Worm (Caenorhabditis elegans) whole organism, L1 larva: Measurements from ENCODE around the gene F46B6.9.

ENCODE experiments used
- aha-1 ChIP-seq: fragments of 150-350 bp; optimal IDR thresholded peaks from 2 replicates; lab custom pipeline; 2014; ENCODE audit warnings: missing biosample characterization, missing genetic modification characterization
- ceh-8 ChIP-seq: fragments of 200-800 bp; sonication (Bioruptor generic); optimal IDR thresholded peaks from 2 replicates; lab custom pipeline; 2018; ENCODE audit warnings: mild to moderate bottlenecking, missing genetic modification characterization, moderate library complexity, missing compliant biosample characterization
- ceh-82 ChIP-seq, 3 experiments: fragments of 150-350 bp in 1 of 3; sonication (generic microtip) in 2 of 3; optimal IDR thresholded peaks; 2 replicates each; lab custom pipeline; 2014 to 2017; ENCODE audit warnings: missing biosample characterization in 3 of 3, missing genetic modification characterization in 3 of 3
- ces-1 ChIP-seq: fragments of 150-350 bp; optimal IDR thresholded peaks from 2 replicates; lab custom pipeline; 2014; ENCODE audit warnings: missing biosample characterization, missing genetic modification reagents, missing genetic modification characterization
- efl-1 ChIP-seq, 4 experiments: fragments of 150-350 bp; optimal IDR thresholded peaks in 3 of 4; peaks in 1 of 4; 1 replicate in 1 of 4; 2 replicates in 3 of 4; lab custom pipeline; 2014; ENCODE audit warnings: missing biosample characterization in 2 of 4, missing genetic modification characterization in 2 of 4, missing genetic modification reagents in 2 of 4
- efl-3 ChIP-seq: fragments of 200-800 bp; sonication (Bioruptor generic); optimal IDR thresholded peaks from 2 replicates; lab custom pipeline; 2018; ENCODE audit warnings: mild to moderate bottlenecking, missing genetic modification characterization, missing compliant biosample characterization
- egl-13 ChIP-seq: sonication (generic microtip); optimal IDR thresholded peaks from 2 replicates; lab custom pipeline; 2016; ENCODE audit warnings: missing genotype, missing genetic modification reagents, missing genetic modification characterization, missing compliant biosample characterization
- elt-3 ChIP-seq, 6 experiments: fragments of 150-350 bp in 1 of 6; sonication (generic microtip); optimal IDR thresholded peaks; 2 replicates each; lab custom pipeline; 2017 to 2018; ENCODE audit warnings: missing biosample characterization in 6 of 6, missing genetic modification characterization in 6 of 6, inconsistent platforms in 1 of 6
- ets-5 ChIP-seq: fragments of 200-800 bp; sonication (Bioruptor generic); IDR thresholded peaks from 2 replicates; pipeline ENCODE4 v1.3.6; 2022; ENCODE audit warnings: missing genetic modification characterization, missing compliant biosample characterization
- fkh-8 ChIP-seq: sonication (generic microtip); optimal IDR thresholded peaks from 2 replicates; lab custom pipeline; 2016; ENCODE audit warnings: mild to moderate bottlenecking, missing genetic modification characterization, missing compliant biosample characterization
- fos-1 ChIP-seq: fragments of 150-350 bp; optimal IDR thresholded peaks from 2 replicates; lab custom pipeline; 2014; ENCODE audit warnings: missing biosample characterization, missing genetic modification characterization
- hlh-17 ChIP-seq: fragments of 200-800 bp; sonication (Bioruptor generic); optimal IDR thresholded peaks from 2 replicates; lab custom pipeline; 2018; ENCODE audit warnings: missing genetic modification characterization, mild to moderate bottlenecking, missing compliant biosample characterization, moderate library complexity, borderline replicate concordance
- hlh-4 ChIP-seq: sonication (generic microtip); optimal IDR thresholded peaks from 2 replicates; lab custom pipeline; 2016; ENCODE audit warnings: mild to moderate bottlenecking, missing genetic modification characterization, missing compliant biosample characterization
- irx-1 ChIP-seq: sonication (generic microtip); optimal IDR thresholded peaks from 2 replicates; lab custom pipeline; 2016; ENCODE audit warnings: missing genetic modification characterization, missing compliant biosample characterization
- jun-1 ChIP-seq: fragments of 150-350 bp; optimal IDR thresholded peaks from 2 replicates; lab custom pipeline; 2014; ENCODE audit warnings: missing biosample characterization, missing genetic modification reagents, missing genetic modification characterization
- lin-13 ChIP-seq: fragments of 150-350 bp; optimal IDR thresholded peaks from 2 replicates; lab custom pipeline; 2014; ENCODE audit warnings: missing biosample characterization, missing genetic modification reagents, missing genetic modification characterization
- lin-14 ChIP-seq: fragments of 200-800 bp; sonication (Bioruptor generic); optimal IDR thresholded peaks from 2 replicates; lab custom pipeline; 2018; ENCODE audit warnings: mild to moderate bottlenecking, missing genetic modification characterization, moderate library complexity, missing compliant biosample characterization
- lin-35 ChIP-seq, 2 experiments: fragments of 150-350 bp; optimal IDR thresholded peaks; 2 replicates each; lab custom pipeline; 2014; ENCODE audit warnings: missing biosample characterization in 2 of 2, missing genetic modification characterization in 2 of 2, missing genetic modification reagents in 2 of 2
- mef-2 ChIP-seq: fragments of 150-350 bp; optimal IDR thresholded peaks from 2 replicates; lab custom pipeline; 2014; ENCODE audit warnings: missing biosample characterization, missing genetic modification characterization
- mep-1 ChIP-seq: fragments of 150-350 bp; optimal IDR thresholded peaks from 2 replicates; lab custom pipeline; 2014; ENCODE audit warnings: missing biosample characterization, missing genetic modification characterization
- nhr-20 ChIP-seq: sonication (generic microtip); optimal IDR thresholded peaks from 2 replicates; lab custom pipeline; 2016; ENCODE audit warnings: mild to moderate bottlenecking, missing genetic modification characterization, missing compliant biosample characterization
- nhr-237 ChIP-seq: fragments of 150-350 bp; optimal IDR thresholded peaks from 2 replicates; lab custom pipeline; 2014; ENCODE audit warnings: missing biosample characterization, missing genetic modification characterization
- nhr-28 ChIP-seq: fragments of 150-350 bp; optimal IDR thresholded peaks from 2 replicates; lab custom pipeline; 2014; ENCODE audit warnings: missing biosample characterization, missing genetic modification characterization
- nhr-76 ChIP-seq: sonication (generic microtip); optimal IDR thresholded peaks from 2 replicates; lab custom pipeline; 2017; ENCODE audit warnings: missing biosample characterization, missing genetic modification characterization
- nhr-77 ChIP-seq: fragments of 150-350 bp; optimal IDR thresholded peaks from 2 replicates; lab custom pipeline; 2014; ENCODE audit warnings: missing biosample characterization, missing genetic modification characterization
- nhr-85 ChIP-seq: sonication (generic microtip); peaks from one replicate; lab custom pipeline; 2016; ENCODE audit warnings: missing genetic modification characterization, inconsistent platforms, missing compliant biosample characterization
- pag-3 ChIP-seq: sonication (generic microtip); optimal IDR thresholded peaks from 2 replicates; lab custom pipeline; 2017; ENCODE audit warnings: missing genetic modification characterization, mild to moderate bottlenecking, missing compliant biosample characterization, antibody characterized with exemption, borderline replicate concordance; ENCODE audit not compliant: insufficient read depth
- pax-3 ChIP-seq: fragments of 200-800 bp; sonication (Bioruptor generic); optimal IDR thresholded peaks from 2 replicates; lab custom pipeline; 2018; ENCODE audit warnings: mild to moderate bottlenecking, missing genetic modification characterization, moderate library complexity, missing compliant biosample characterization
- rnt-1 ChIP-seq: sonication (generic microtip); optimal IDR thresholded peaks from 2 replicates; lab custom pipeline; 2016; ENCODE audit warnings: mild to moderate bottlenecking, missing genetic modification characterization, moderate library complexity, missing compliant biosample characterization
- skn-1 ChIP-seq: fragments of 150-350 bp; optimal IDR thresholded peaks from 2 replicates; lab custom pipeline; 2014; ENCODE audit warnings: missing biosample characterization, missing genetic modification characterization
- snpc-4 ChIP-seq: fragments of 150-350 bp; optimal IDR thresholded peaks from 2 replicates; lab custom pipeline; 2014; ENCODE audit warnings: missing biosample characterization, missing genetic modification characterization
- snu-23 ChIP-seq: sonication (generic microtip); optimal IDR thresholded peaks from 2 replicates; lab custom pipeline; 2016; ENCODE audit warnings: missing genetic modification characterization, missing compliant biosample characterization
- sptf-1 ChIP-seq: fragments of 150-350 bp; optimal IDR thresholded peaks from 2 replicates; lab custom pipeline; 2014; ENCODE audit warnings: missing biosample characterization, missing genetic modification characterization
- swsn-7 ChIP-seq: sonication (generic microtip); optimal IDR thresholded peaks from 2 replicates; lab custom pipeline; 2016; ENCODE audit warnings: missing genetic modification characterization, missing compliant biosample characterization
- tbx-2 ChIP-seq: sonication (generic microtip); optimal IDR thresholded peaks from 2 replicates; lab custom pipeline; 2016; ENCODE audit warnings: missing genetic modification characterization, missing compliant biosample characterization
- unc-130 ChIP-seq: fragments of 150-350 bp; optimal IDR thresholded peaks from 2 replicates; lab custom pipeline; 2017; ENCODE audit warnings: missing biosample characterization, missing genetic modification characterization, inconsistent platforms
- unc-30 ChIP-seq: sonication (generic microtip); optimal IDR thresholded peaks from 2 replicates; lab custom pipeline; 2017; ENCODE audit warnings: missing biosample characterization, missing genetic modification characterization
- unc-86 ChIP-seq: sonication (generic microtip); optimal IDR thresholded peaks from 2 replicates; lab custom pipeline; 2016; ENCODE audit warnings: missing genetic modification characterization, missing compliant biosample characterization
- zag-1 ChIP-seq: fragments of 150-350 bp; optimal IDR thresholded peaks from 2 replicates; lab custom pipeline; 2014; ENCODE audit warnings: missing biosample characterization, missing genetic modification characterization
- ztf-11 ChIP-seq, 2 experiments: sonication (generic microtip); optimal IDR thresholded peaks; 2 replicates each; lab custom pipeline; 2016 to 2017; ENCODE audit warnings: missing genetic modification characterization in 2 of 2, missing biosample characterization in 1 of 2, missing compliant biosample characterization in 1 of 2
- ztf-4 ChIP-seq: fragments of 150-350 bp; optimal IDR thresholded peaks from 2 replicates; lab custom pipeline; 2014; ENCODE audit warnings: missing biosample characterization, missing genetic modification characterization

Gene F46B6.9

DNA sequence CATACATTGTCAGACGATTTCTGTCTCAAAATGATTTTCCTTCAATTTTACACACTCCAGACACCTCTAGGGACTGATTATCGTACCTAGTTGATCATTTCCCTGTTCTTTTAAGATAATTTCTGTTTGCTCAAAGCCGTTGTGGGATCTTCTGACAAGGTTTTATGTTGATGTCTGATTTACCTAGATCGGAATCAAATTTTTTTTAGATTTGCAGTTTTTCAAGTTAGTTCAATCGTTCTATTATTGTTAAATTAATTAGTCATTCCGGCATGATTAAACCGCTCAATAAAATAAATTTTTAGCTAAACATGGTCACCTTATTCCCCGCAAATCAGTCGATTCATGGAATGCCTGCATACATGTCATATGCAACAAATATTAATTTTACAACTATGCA is 16.9 kb downstream of the F46B6.9 start, which contains the start of gene sru-30:
Gene sru-30 (plus strand): TSS at position 301 of the 400 bp plus-strand sequence.
- no peak for TF ChIP-seq mef-2 (tag; lab: Kevin White, UChicago)
- TF ChIP-seq snu-23, result no peak
- TF ChIP-seq mep-1, result no peak
- no peak for TF ChIP-seq aha-1

DNA sequence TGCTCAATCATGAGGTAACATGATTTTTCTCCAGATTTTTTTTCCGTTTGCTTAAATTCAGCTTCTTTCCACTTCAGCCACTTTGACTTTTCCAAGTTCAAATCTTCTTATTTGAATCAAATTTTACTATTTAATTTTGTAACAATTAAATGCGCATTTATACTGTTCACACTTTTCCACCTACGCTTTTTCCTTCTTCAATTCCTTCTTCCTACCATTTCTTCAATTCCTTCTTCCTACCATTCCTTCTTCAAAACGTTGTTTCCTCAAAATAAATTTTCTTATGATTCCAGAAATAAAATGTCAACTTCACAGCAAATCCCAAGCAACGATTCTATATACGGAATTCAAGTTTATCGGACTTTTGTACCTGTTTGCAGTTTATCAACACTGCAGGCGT is 19.7 kb downstream of the F46B6.9 start, which contains the start of gene sru-31:
Gene sru-31 (plus strand): TSS at position 301 of the 400 bp plus-strand sequence.
- TF ChIP-seq mep-1 (no peak), efl-1 (optimal IDR thresholded peaks at IDR 0.05; lab: Kevin White, UChicago) (no peak), efl-1 (GFP tag; optimal IDR thresholded peaks at IDR 0.05 in 1 of 2; lab: Kevin White, UChicago) (peak in 1 of 2 experiments; percentile 58), snpc-4 (tag; lab: Kevin White, UChicago) (no peak)

DNA sequence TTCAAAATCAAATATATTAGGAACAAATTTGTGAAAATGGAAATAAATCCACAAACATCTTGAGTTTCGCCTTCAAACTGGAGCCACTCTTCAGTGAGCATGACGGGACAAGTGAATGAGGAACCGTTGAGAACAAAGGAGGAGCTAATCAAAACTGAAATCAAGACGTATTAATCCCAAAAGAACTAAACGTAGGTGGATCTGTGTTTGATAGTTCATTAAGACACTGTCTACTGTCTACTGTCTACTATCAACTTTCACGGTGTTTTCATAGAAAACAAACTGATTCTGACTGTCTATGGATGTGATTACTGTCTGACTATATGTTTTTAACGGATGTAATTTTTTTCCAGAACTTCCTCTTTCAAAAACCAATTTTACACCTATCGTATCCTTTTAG is 25.1 kb downstream of the F46B6.9 start, which contains the start of gene str-193:
Gene str-193 (minus strand): TSS at position 101 of the 400 bp plus-strand sequence.
- TF ChIP-seq skn-1 (tag; lab: Kevin White, UChicago), result no peak
- no peak for TF ChIP-seq mef-2 (tag; lab: Kevin White, UChicago)
- no peak for TF ChIP-seq unc-130 (tag; lab: Kevin White, UChicago)
- no peak for TF ChIP-seq nhr-77
- TF ChIP-seq snpc-4 (tag; lab: Kevin White, UChicago), result no peak

DNA sequence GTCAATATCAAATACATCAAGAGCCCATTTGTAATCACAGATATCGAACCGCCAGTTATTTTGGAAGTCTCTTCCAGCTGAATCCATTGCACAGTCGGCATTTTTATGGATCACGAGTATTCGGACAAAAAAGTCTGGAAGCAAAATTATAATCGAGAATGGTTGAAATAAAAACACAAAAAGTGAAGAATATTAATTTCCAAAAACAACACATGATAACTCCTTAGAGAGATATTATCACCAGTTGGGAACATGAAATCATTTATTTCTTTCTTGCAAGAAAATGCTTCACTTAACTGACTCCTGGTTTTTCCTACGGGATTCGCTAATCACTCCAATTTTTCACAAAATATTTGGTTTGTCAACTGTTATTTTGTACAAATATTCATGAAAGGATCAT is 27.5 kb downstream of the F46B6.9 start, which contains the start of gene str-2:
Gene str-2 (minus strand): TSS at position 101 of the 400 bp plus-strand sequence.
- no peak for TF ChIP-seq ceh-82 (tag; optimal IDR thresholded peaks at IDR 0.05; lab: Kevin White, UChicago)
- no peak for TF ChIP-seq lin-35 (GFP tag; optimal IDR thresholded peaks at IDR 0.05; lab: Kevin White, UChicago)
- no peak for TF ChIP-seq elt-3 (tag; optimal IDR thresholded peaks at IDR 0.05; lab: Kevin White, UChicago)
- TF ChIP-seq ceh-8 (GFP tag; lab: Kevin White, UChicago), result no peak
- TF ChIP-seq nhr-85 (tag; lab: Kevin White, UChicago), result no peak
- TF ChIP-seq egl-13, result no peak
- TF ChIP-seq irx-1, result no peak
- no peak for TF ChIP-seq nhr-28 (tag; lab: Kevin White, UChicago)
- no peak for TF ChIP-seq unc-130 (tag; lab: Kevin White, UChicago)
- no peak for TF ChIP-seq lin-13 (GFP tag; lab: Kevin White, UChicago)
- TF ChIP-seq hlh-4, result no peak
- TF ChIP-seq unc-30 (tag; lab: Kevin White, UChicago), result no peak
- no peak for TF ChIP-seq fkh-8 (tag; lab: Kevin White, UChicago)
- TF ChIP-seq nhr-237 (tag; lab: Kevin White, UChicago), result no peak
- TF ChIP-seq ztf-11 (tag; optimal IDR thresholded peaks at IDR 0.05; lab: Kevin White, UChicago), result no peak
- no peak for TF ChIP-seq lin-14

DNA sequence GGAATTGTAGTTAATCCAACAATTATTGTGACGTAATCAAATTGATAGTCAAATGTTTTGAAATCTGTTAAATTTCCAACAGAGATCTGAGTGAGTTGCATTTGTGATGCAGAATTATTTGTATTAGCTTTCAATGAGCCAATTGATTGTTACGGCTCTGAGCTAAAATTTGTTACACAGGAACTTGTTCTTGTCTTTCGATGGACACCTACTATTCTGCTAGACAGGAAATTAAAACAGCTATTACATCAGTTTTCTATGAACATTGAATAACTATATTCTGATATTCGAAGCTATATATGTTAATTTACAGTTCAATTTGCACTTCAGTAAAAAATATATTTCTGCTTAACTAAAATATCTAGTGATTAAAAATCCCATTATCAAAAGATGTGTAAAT is 37.2 kb downstream of the F46B6.9 start, which contains the start of gene sru-40:
Gene sru-40 (minus strand): TSS at position 101 of the 400 bp plus-strand sequence.
- no peak for TF ChIP-seq ztf-4 (tag; lab: Kevin White, UChicago)
- TF ChIP-seq nhr-20, result no peak
- no peak for TF ChIP-seq ets-5 (GFP tag; lab: Robert Waterston, UW)
- no peak for TF ChIP-seq jun-1 (tag; lab: Kevin White, UChicago)
- TF ChIP-seq hlh-17, result no peak
- TF ChIP-seq pax-3 (tag; lab: Kevin White, UChicago), result no peak
- no peak for TF ChIP-seq pag-3 (tag; lab: Kevin White, UChicago)
- TF ChIP-seq ces-1 (GFP tag; lab: Kevin White, UChicago), result no peak
- TF ChIP-seq fos-1 (tag; lab: Kevin White, UChicago), result no peak
- TF ChIP-seq nhr-76 (tag; lab: Kevin White, UChicago), result no peak
- no peak for TF ChIP-seq rnt-1 (tag; lab: Kevin White, UChicago)
- no peak for TF ChIP-seq efl-3 (GFP tag; lab: Kevin White, UChicago)
- TF ChIP-seq sptf-1 (tag; lab: Kevin White, UChicago), result no peak
- TF ChIP-seq zag-1 (tag; lab: Kevin White, UChicago), result no peak
- no peak for TF ChIP-seq unc-86
- TF ChIP-seq hlh-4, result no peak
- no peak for TF ChIP-seq tbx-2 (tag; lab: Kevin White, UChicago)
- TF ChIP-seq mep-1, result no peak
- no peak for TF ChIP-seq swsn-7 (tag; lab: Kevin White, UChicago)
- TF ChIP-seq nhr-77, result no peak
